Fruit fly (Drosophila melanogaster) whole organism, embryonic: Measurements from ENCODE around the gene CG15046.

Source experiments
- Ada2b ChIP-seq: fragments of 200-800 bp; sonication (Bioruptor generic); IDR thresholded peaks from 2 replicates; pipeline ENCODE4 v1.3.6; 2022; ENCODE audit warnings: missing biosample characterization, missing genetic modification characterization
- Bteb2 ChIP-seq: fragments of 200-800 bp; sonication (Bioruptor generic); optimal IDR thresholded peaks from 2 replicates; lab custom pipeline; 2016; ENCODE audit warnings: missing biosample characterization, missing genetic modification characterization
- CG11696 ChIP-seq: fragments of 200-800 bp; sonication (Bioruptor generic); IDR thresholded peaks from 2 replicates; pipeline ENCODE4 v1.3.6; 2022; ENCODE audit warnings: missing biosample characterization, missing genetic modification characterization
- CG12104 ChIP-seq: fragments of 200-800 bp; sonication (Bioruptor generic); optimal IDR thresholded peaks from 3 replicates; lab custom pipeline; 2016; ENCODE audit warnings: missing biosample characterization, missing genetic modification characterization
- CG12299 ChIP-seq: fragments of 200-800 bp; sonication (Bioruptor generic); optimal IDR thresholded peaks from 2 replicates; lab custom pipeline; 2018; ENCODE audit warnings: missing biosample characterization, mild to moderate bottlenecking, missing genetic modification characterization
- CG1647 ChIP-seq: fragments of 200-800 bp; sonication (Bioruptor generic); optimal IDR thresholded peaks from 3 replicates; lab custom pipeline; 2016; ENCODE audit warnings: missing biosample characterization, missing genetic modification characterization
- CG16815 ChIP-seq: fragments of 200-800 bp; sonication (Bioruptor generic); optimal IDR thresholded peaks from 3 replicates; lab custom pipeline; 2017; ENCODE audit warnings: missing biosample characterization, mild to moderate bottlenecking, missing genetic modification characterization
- CG16863 ChIP-seq: fragments of 200-800 bp; sonication (Bioruptor generic); optimal IDR thresholded peaks from 3 replicates; lab custom pipeline; 2016; ENCODE audit warnings: missing biosample characterization, missing genetic modification characterization
- CG17612 ChIP-seq: fragments of 200-800 bp; sonication (Bioruptor generic); IDR thresholded peaks from 2 replicates; pipeline ENCODE4 v1.3.6; 2022; ENCODE audit warnings: missing biosample characterization, missing genetic modification characterization
- CG33213 ChIP-seq: fragments of 200-800 bp; sonication (Bioruptor generic); optimal IDR thresholded peaks from 3 replicates; lab custom pipeline; 2016; ENCODE audit warnings: missing biosample characterization, missing genetic modification characterization
- CG34376 ChIP-seq: fragments of 200-800 bp; sonication (Bioruptor generic); optimal IDR thresholded peaks from 2 replicates; lab custom pipeline; 2018; ENCODE audit warnings: missing biosample characterization, mild to moderate bottlenecking, missing genetic modification characterization
- CG3726 ChIP-seq: fragments of 200-800 bp; sonication (Bioruptor generic); IDR thresholded peaks from 3 replicates; pipeline ENCODE4, ENCODE4 v1.3.6; 2022; ENCODE audit warnings: missing biosample characterization, missing genetic modification characterization
- CG42726 ChIP-seq: fragments of 200-800 bp; sonication (Bioruptor generic); IDR thresholded peaks from 2 replicates; pipeline ENCODE4 v1.3.6; 2022; ENCODE audit warnings: missing biosample characterization, missing genetic modification characterization; ENCODE audit not compliant: partially characterized antibody
- CG6689 ChIP-seq: fragments of 200-800 bp; sonication (Bioruptor generic); IDR thresholded peaks from 2 replicates; pipeline ENCODE4 v1.3.6; 2022; ENCODE audit warnings: missing biosample characterization, missing genetic modification characterization
- CG7786 ChIP-seq: fragments of 200-800 bp; sonication (Bioruptor generic); optimal IDR thresholded peaks from 2 replicates; lab custom pipeline; 2016; ENCODE audit warnings: missing biosample characterization, missing genetic modification characterization
- CG8290 ChIP-seq, 3 experiments: fragments of 200-800 bp; sonication (Bioruptor generic); optimal IDR thresholded peaks; 2 replicates each; lab custom pipeline; 2016 to 2019; ENCODE audit warnings: missing biosample characterization in 3 of 3, missing genetic modification characterization in 3 of 3, mild to moderate bottlenecking in 2 of 3, moderate library complexity in 1 of 3
- CrebB ChIP-seq: fragments of 200-800 bp; sonication (Bioruptor generic); optimal IDR thresholded peaks from 3 replicates; lab custom pipeline; 2018; ENCODE audit warnings: missing biosample characterization, mild to moderate bottlenecking, missing genetic modification characterization
- Dad ChIP-seq: fragments of 200-800 bp; sonication (Bioruptor generic); optimal IDR thresholded peaks from 3 replicates; lab custom pipeline; 2016; ENCODE audit warnings: missing biosample characterization, missing genetic modification characterization
- Dip3 ChIP-seq: fragments of 200-800 bp; sonication (Bioruptor generic); optimal IDR thresholded peaks from 3 replicates; lab custom pipeline; 2016; ENCODE audit warnings: missing biosample characterization, missing genetic modification characterization
- Gsc ChIP-seq: fragments of 200-800 bp; sonication (Bioruptor generic); IDR thresholded peaks from 2 replicates; pipeline ENCODE4 v1.3.6; 2022; ENCODE audit warnings: missing biosample characterization, missing genetic modification characterization
- Gug ChIP-seq: fragments of 200-800 bp; sonication (Bioruptor generic); IDR thresholded peaks from 4 replicates; pipeline ENCODE4 v1.3.6; 2022; ENCODE audit warnings: missing biosample characterization, missing genetic modification characterization
- HLH54F ChIP-seq: fragments of 200-800 bp; sonication (Bioruptor generic); optimal IDR thresholded peaks from 3 replicates; lab custom pipeline; 2016; ENCODE audit warnings: missing biosample characterization, missing genetic modification characterization
- Lhr ChIP-seq: fragments of 200-800 bp; sonication (Bioruptor generic); optimal IDR thresholded peaks from 3 replicates; lab custom pipeline; 2017; ENCODE audit warnings: mild to moderate bottlenecking, missing biosample characterization, missing genetic modification reagents, missing genetic modification characterization
- Neu2 ChIP-seq: fragments of 200-800 bp; sonication (Bioruptor generic); optimal IDR thresholded peaks from 3 replicates; lab custom pipeline; 2016; ENCODE audit warnings: missing biosample characterization, missing genetic modification characterization, borderline replicate concordance
- Nf-YC ChIP-seq: fragments of 200-800 bp; optimal IDR thresholded peaks from 3 replicates; lab custom pipeline; 2019; ENCODE audit warnings: missing biosample characterization, mild to moderate bottlenecking, missing genetic modification characterization, moderate library complexity
- Scr ChIP-seq: fragments of 200-800 bp; sonication (Bioruptor generic); IDR thresholded peaks from 2 replicates; pipeline ENCODE4 v1.3.6; 2022; ENCODE audit warnings: missing biosample characterization, missing genetic modification characterization; ENCODE audit not compliant: partially characterized antibody
- Sox102F ChIP-seq: fragments of 200-800 bp; sonication (Bioruptor generic); optimal IDR thresholded peaks from 2 replicates; lab custom pipeline; 2018; ENCODE audit warnings: missing biosample characterization, mild to moderate bottlenecking, missing genetic modification characterization, moderate library complexity
- Sry-δ ChIP-seq: fragments of 200-800 bp; sonication (Bioruptor generic); optimal IDR thresholded peaks from 2 replicates; lab custom pipeline; 2016; ENCODE audit warnings: missing biosample characterization, missing genetic modification characterization
- ash1 ChIP-seq: fragments of 200-800 bp; sonication (Bioruptor generic); optimal IDR thresholded peaks from 2 replicates; lab custom pipeline; 2018; ENCODE audit warnings: missing biosample characterization, mild to moderate bottlenecking, missing genetic modification characterization
- cas ChIP-seq: fragments of 200-800 bp; sonication (Bioruptor generic); IDR thresholded peaks from 2 replicates; pipeline ENCODE4 v1.3.6; 2022; ENCODE audit warnings: missing biosample characterization, missing genetic modification characterization
- cg ChIP-seq: fragments of 200-800 bp; sonication (Bioruptor generic); optimal IDR thresholded peaks from 3 replicates; lab custom pipeline; 2019; ENCODE audit warnings: missing biosample characterization, mild to moderate bottlenecking, missing genetic modification characterization, moderate library complexity
- cwo ChIP-seq: fragments of 200-800 bp; sonication (Bioruptor generic); optimal IDR thresholded peaks from 3 replicates; lab custom pipeline; 2017; ENCODE audit warnings: missing biosample characterization, missing genetic modification characterization, mild to moderate bottlenecking, moderate library complexity, missing genetic modification reagents
- ftz-f1 ChIP-seq: fragments of 200-800 bp; sonication (Bioruptor generic); optimal IDR thresholded peaks from 2 replicates; lab custom pipeline; 2016; ENCODE audit warnings: missing biosample characterization, missing genetic modification characterization
- grn ChIP-seq: fragments of 200-800 bp; sonication (Bioruptor generic); optimal IDR thresholded peaks from 3 replicates; lab custom pipeline; 2017; ENCODE audit warnings: missing biosample characterization, missing genetic modification characterization
- hbn ChIP-seq: fragments of 200-800 bp; sonication (Bioruptor generic); IDR thresholded peaks from 2 replicates; pipeline ENCODE4 v1.3.6; 2022; ENCODE audit warnings: missing biosample characterization, missing genetic modification characterization; ENCODE audit not compliant: partially characterized antibody
- her ChIP-seq: fragments of 200-800 bp; sonication (Bioruptor generic); optimal IDR thresholded peaks from 2 replicates; lab custom pipeline; 2016; ENCODE audit warnings: missing biosample characterization, missing genetic modification characterization
- inv ChIP-seq: fragments of 200-800 bp; sonication (Bioruptor generic); IDR thresholded peaks from 2 replicates; pipeline ENCODE4 v1.3.6; 2022; ENCODE audit warnings: missing biosample characterization, missing genetic modification characterization; ENCODE audit not compliant: partially characterized antibody
- klu ChIP-seq: fragments of 200-800 bp; sonication (Bioruptor generic); IDR thresholded peaks from 2 replicates; pipeline ENCODE4 v1.3.6; 2022; ENCODE audit warnings: missing biosample characterization, missing genetic modification characterization
- nerfin-1 ChIP-seq: fragments of 200-800 bp; sonication (Bioruptor generic); optimal IDR thresholded peaks from 3 replicates; lab custom pipeline; 2019; ENCODE audit warnings: missing biosample characterization, mild to moderate bottlenecking, missing genetic modification characterization, moderate library complexity
- nmo ChIP-seq: fragments of 200-800 bp; sonication (Bioruptor generic); optimal IDR thresholded peaks from 2 replicates; lab custom pipeline; 2018; ENCODE audit warnings: missing biosample characterization, mild to moderate bottlenecking, missing genetic modification characterization, moderate library complexity
- pho ChIP-seq: fragments of 200-800 bp; sonication (Bioruptor generic); optimal IDR thresholded peaks from 2 replicates; lab custom pipeline; 2016; ENCODE audit warnings: missing biosample characterization, missing genetic modification characterization
- pita ChIP-seq: fragments of 200-800 bp; sonication (Bioruptor generic); optimal IDR thresholded peaks from 2 replicates; lab custom pipeline; 2017; ENCODE audit warnings: missing biosample characterization, mild to moderate bottlenecking, missing genetic modification characterization
- pnt ChIP-seq: fragments of 200-800 bp; sonication (Bioruptor generic); optimal IDR thresholded peaks from 3 replicates; lab custom pipeline; 2016; ENCODE audit warnings: missing biosample characterization, missing genetic modification characterization
- pum ChIP-seq: fragments of 200-800 bp; sonication (Bioruptor generic); optimal IDR thresholded peaks from 2 replicates; lab custom pipeline; 2016; ENCODE audit warnings: missing biosample characterization, missing genetic modification characterization
- sna ChIP-seq: fragments of 200-800 bp; sonication (Bioruptor generic); IDR thresholded peaks from 2 replicates; pipeline ENCODE4 v1.3.6; 2022; ENCODE audit warnings: missing biosample characterization, missing genetic modification characterization; ENCODE audit not compliant: partially characterized antibody
- trem ChIP-seq: fragments of 200-800 bp; optimal IDR thresholded peaks from 3 replicates; lab custom pipeline; 2019; ENCODE audit warnings: missing biosample characterization, mild to moderate bottlenecking, missing genetic modification characterization, moderate library complexity
- unc-4 ChIP-seq: fragments of 200-800 bp; sonication (Bioruptor generic); IDR thresholded peaks from 2 replicates; pipeline ENCODE4 v1.3.6; 2022; ENCODE audit warnings: missing biosample characterization, missing genetic modification characterization; ENCODE audit not compliant: partially characterized antibody
- z ChIP-seq: fragments of 200-800 bp; sonication (Bioruptor generic); IDR thresholded peaks from 3 replicates; pipeline ENCODE4 v1.3.6; 2022; ENCODE audit warnings: missing biosample characterization, missing genetic modification characterization

The CG15046 gene

DNA sequence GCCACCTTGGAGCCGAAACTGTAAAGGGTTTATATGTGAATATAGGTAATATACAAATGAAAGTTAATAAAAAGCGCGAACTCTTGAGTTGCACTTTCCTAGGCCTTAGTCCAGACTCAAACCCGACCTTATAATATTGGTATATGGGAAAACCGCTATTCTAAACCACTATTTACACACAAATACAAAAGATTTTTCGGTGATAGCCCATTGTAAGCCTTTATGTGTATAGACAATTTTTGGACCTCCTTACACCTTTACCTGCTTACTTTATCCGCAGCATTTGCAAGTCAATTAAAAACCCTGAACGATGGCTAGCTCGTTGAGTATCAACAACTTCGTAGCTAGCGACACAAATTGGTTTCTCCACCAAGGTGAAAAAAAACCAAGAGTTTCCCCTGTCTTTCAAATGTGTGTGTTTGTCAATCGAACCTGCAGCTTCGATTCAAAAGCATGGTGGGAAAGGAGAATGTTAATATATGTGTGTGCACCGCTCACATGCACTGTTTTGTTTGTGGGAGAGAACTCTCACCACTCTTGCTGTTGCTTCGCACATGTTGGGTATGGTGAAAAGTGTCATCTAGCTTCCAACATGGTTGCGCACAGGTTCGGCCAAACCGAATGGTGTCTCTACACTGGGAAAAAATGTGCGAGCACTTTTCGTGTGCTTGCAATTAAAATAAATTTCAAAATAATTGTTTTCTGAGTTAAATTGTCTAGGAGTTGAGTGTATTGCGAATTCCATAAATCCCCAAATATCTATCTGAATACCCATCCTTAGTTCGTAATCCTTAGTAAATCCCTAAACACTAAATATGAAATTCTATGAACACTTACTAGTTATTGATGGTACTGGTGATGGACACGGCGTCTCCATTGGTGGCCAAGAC, 17.5 kb upstream of the CG15046 start (continued):
- TF ChIP-seq pho (peak; percentile 47), CG16863 (peak; percentile 76), CG12104 (peak; percentile 65), pita (GFP tag; lab: Kevin White, UChicago) (peak; percentile 25), Bteb2 (GFP tag; lab: Kevin White, UChicago) (peak; percentile 68), sna (GFP tag; lab: Robert Waterston, UW) (no peak), CG1647 (GFP tag; lab: Kevin White, UChicago) (peak; percentile 63), Lhr (peak; percentile 16), Neu2 (GFP tag; lab: Kevin White, UChicago) (no peak), klu (GFP tag; lab: Robert Waterston, UW) (peak; percentile 30; the same call in 1 of the 2 replicates), CG33213 (peak; percentile 84), pnt (GFP tag; lab: Kevin White, UChicago) (peak; percentile 75), Gug (GFP tag; lab: Robert Waterston, UW) (peak; percentile 71; the same call in 3 of the 4 replicates), nmo (peak; percentile 67), Nf-YC (tag; lab: Kevin White, UChicago) (no peak), ftz-f1 (GFP tag; lab: Kevin White, UChicago) (no peak), Gsc (GFP tag; lab: Robert Waterston, UW) (no peak), CG12299 (tag; lab: Kevin White, UChicago) (no peak), CG17612 (peak; percentile 54), her (GFP tag; lab: Kevin White, UChicago) (peak; percentile 65), Dip3 (GFP tag; lab: Kevin White, UChicago) (peak; percentile 70), CG7786 (peak; percentile 83), CG16815 (GFP tag; lab: Kevin White, UChicago) (peak; percentile 46), cas (GFP tag; lab: Robert Waterston, UW) (peak; percentile 40; the same call in 1 of the 2 replicates), CG3726 (GFP tag; lab: Robert Waterston, UW) (peak; percentile 54; the same call in 1 of the 3 replicates), unc-4 (GFP tag; lab: Robert Waterston, UW) (no peak), Scr (no peak), CG11696 (peak; percentile 73), cg (GFP tag; lab: Kevin White, UChicago) (peak; percentile 83), hbn (no peak), HLH54F (peak; percentile 79), CG34376 (GFP tag; lab: Kevin White, UChicago) (no peak), Ada2b (GFP tag; lab: Robert Waterston, UW) (peak; percentile 87), ash1 (GFP tag; lab: Kevin White, UChicago) (no peak), CrebB (peak; percentile 7), trem (tag; lab: Kevin White, UChicago) (peak; percentile 39), Dad (GFP tag; lab: Kevin White, UChicago) (peak; percentile 44), grn (GFP tag; lab: Kevin White, UChicago) (no peak), z (GFP tag; lab: Robert Waterston, UW) (no peak), cwo (peak; percentile 63), inv (no peak), Sry-δ (GFP tag; lab: Kevin White, UChicago) (peak; percentile 39), Sox102F (peak; percentile 79), CG8290 (GFP tag; optimal IDR thresholded peaks at IDR 0.05; lab: Kevin White, UChicago) (peak; percentile 12), CG8290 (tag; optimal IDR thresholded peaks at IDR 0.05; lab: Kevin White, UChicago) (peak in 1 of 2 experiments; percentile 81), nerfin-1 (peak; percentile 10), pum (peak; percentile 71), CG6689 (GFP tag; lab: Robert Waterston, UW) (peak; percentile 85), CG42726 (GFP tag; lab: Robert Waterston, UW) (no peak)
